Worm (Caenorhabditis elegans): Measurements from ENCODE around the gene unc-85.

- no peak for TF ChIP-seq snpc-4 (GFP tag; optimal IDR thresholded peaks at IDR 0.05)
- no peak for TF ChIP-seq snpc-4 (tag; optimal IDR thresholded peaks at IDR 0.05)
- TF ChIP-seq ets-4 (GFP tag; optimal IDR thresholded peaks at IDR 0.05) = no peak
- no peak for TF ChIP-seq ceh-40 (GFP tag; IDR thresholded peaks at IDR 0.05)
- TF ChIP-seq ztf-22 (GFP tag; optimal IDR thresholded peaks at IDR 0.05) = no peak
- no peak for TF ChIP-seq dpl-1 (GFP tag; optimal IDR thresholded peaks at IDR 0.05)
- no peak for TF ChIP-seq F10E7.11 (tag; optimal IDR thresholded peaks at IDR 0.05)
- no peak for TF ChIP-seq madf-6 (GFP tag; IDR thresholded peaks at IDR 0.05)
- TF ChIP-seq athp-1 (tag; optimal IDR thresholded peaks at IDR 0.05) = no peak
- TF ChIP-seq rec-8 (tag; optimal IDR thresholded peaks at IDR 0.05) = no peak
Measured at ce11 chrII:4672584-4673110, 29.2 kb upstream of the unc-85 start, which contains the start of the genes clec-140 and hmg-11.
